Worm (Caenorhabditis elegans): ENCODE measurements around the gene Y49A3A.4.

Y49A3A.4 gene

DNA sequence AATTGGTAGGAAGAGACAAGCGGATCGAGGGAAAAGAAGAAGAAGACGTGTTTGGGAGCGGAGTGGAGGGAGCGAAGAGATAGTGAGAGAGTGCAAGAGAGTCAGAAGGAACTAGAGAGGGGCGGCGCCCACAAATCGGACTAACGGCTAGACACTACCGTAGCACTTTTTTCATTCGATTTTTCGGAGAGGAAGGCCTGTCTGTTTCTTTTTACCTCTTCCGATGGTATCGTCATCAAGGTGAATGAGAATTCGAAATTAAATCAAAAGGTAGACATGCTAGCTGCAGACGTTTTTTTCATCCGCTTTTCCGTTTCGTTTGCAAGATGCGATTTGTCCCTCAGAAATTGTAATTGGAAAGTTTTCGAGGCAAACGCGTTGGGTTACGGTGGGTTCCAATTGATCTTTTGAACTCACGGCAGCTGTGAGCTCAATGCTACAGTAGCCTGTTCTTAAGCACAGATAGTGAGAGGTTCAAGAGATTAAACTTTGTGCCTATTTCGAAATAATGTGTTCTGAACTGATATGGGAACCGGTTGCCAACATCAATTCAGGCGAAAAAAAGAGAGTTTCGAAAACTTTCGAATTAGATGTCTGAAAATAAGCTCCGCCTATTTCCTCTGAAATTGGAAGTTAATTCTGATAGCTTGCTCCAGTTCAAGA is 6.0 kb upstream of the Y49A3A.4 start:
- TF ChIP-seq ceh-90 (tag; optimal IDR thresholded peaks at IDR 0.05): no peak
- TF ChIP-seq hpl-2 (GFP tag; optimal IDR thresholded peaks at IDR 0.05): no peak
- no peak for TF ChIP-seq ceh-88 (GFP tag; IDR thresholded peaks at IDR 0.05)

DNA sequence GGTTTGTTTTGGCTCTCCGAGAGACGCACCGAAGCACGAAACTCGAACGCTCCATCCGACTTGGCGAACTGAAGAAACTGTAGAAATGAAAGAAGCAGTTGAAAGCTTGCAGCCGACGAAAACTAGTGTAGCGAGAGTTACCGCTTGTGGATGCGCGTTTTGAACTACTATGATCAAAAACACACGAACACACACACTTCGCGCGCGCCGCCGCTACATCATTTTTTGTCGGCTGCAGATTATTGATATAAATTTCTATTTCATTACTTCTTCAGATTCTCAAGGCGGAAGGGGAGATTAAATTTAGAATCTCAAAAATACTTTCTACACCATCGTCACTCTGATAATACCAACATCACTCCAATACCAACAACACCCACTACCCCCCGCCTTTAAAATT is 3.3 kb upstream of the Y49A3A.4 start:
- TF ChIP-seq tbx-2 (tag; optimal IDR thresholded peaks at IDR 0.05) (no peak), fos-1 (tag; optimal IDR thresholded peaks at IDR 0.05) (no peak), nhr-76 (tag; optimal IDR thresholded peaks at IDR 0.05) (no peak), mdl-1 (tag; optimal IDR thresholded peaks at IDR 0.05) (no peak), vab-15 (tag; optimal IDR thresholded peaks at IDR 0.05) (no peak), swsn-7 (tag; optimal IDR thresholded peaks at IDR 0.05) (no peak), hlh-4 (tag; optimal IDR thresholded peaks at IDR 0.05) (no peak), nhr-47 (tag; optimal IDR thresholded peaks at IDR 0.05) (no peak), Y116A8C.19 (tag; optimal IDR thresholded peaks at IDR 0.05; ENCODE audit: borderline replicate concordance) (no peak), ceh-90 (tag; optimal IDR thresholded peaks at IDR 0.05) (no peak), lin-39 (tag; optimal IDR thresholded peaks at IDR 0.05) (no peak), isw-1 (GFP tag; IDR thresholded peaks at IDR 0.05) (no peak), snpc-4 (tag; optimal IDR thresholded peaks at IDR 0.05) (no peak), dsc-1 (tag; optimal IDR thresholded peaks at IDR 0.05) (no peak), nhr-28 (tag; optimal IDR thresholded peaks at IDR 0.05) (no peak), zag-1 (tag; optimal IDR thresholded peaks at IDR 0.05) (no peak), aha-1 (tag; optimal IDR thresholded peaks at IDR 0.05) (no peak), lsy-2 (tag; optimal IDR thresholded peaks at IDR 0.05) (no peak), hlh-17 (GFP tag; optimal IDR thresholded peaks at IDR 0.05; ENCODE audit: borderline replicate concordance) (no peak), egl-27 (tag; optimal IDR thresholded peaks at IDR 0.05) (no peak)

DNA sequence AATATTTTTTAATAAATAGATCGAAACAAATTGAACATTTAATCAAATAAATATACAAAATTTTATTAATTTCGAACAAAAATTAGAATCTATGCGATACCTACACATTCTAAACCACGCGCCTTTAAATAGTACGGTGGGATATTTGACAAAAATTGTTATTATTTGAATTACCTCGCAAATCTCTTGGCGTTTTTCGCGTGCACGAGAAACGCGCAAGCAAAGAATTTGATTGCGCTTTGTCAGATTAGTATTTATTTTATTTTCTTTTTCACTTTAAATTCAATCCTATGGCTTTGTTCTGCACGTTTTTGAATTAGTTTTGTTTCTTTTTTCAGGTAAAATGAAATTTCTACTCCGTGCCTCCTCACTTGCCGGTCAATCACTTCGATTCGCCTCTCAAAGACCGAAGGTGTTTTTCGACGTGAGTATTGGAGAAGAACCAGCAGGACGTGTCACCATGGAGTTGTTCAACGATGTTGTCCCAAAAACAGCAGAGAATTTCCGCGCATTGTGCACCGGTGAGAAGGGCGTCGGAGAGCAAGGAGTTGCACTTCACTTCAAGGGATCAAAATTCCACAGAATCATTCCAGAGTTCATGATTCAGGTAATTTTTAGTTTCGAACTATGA is 2.8 kb downstream of the Y49A3A.4 start, which contains the start of gene cyn-1:
TSS of gene cyn-1 (plus strand) at position 339 of the 631 bp plus-strand sequence.
- TF ChIP-seq fos-1 (tag; optimal IDR thresholded peaks at IDR 0.05) (peak; percentile 71), mdl-1 (tag; optimal IDR thresholded peaks at IDR 0.05) (peak in 1 of 2 experiments; percentile 63), ztf-11 (tag; optimal IDR thresholded peaks at IDR 0.05) (peak in 1 of 2 experiments; percentile 69), nhr-90 (tag; optimal IDR thresholded peaks at IDR 0.05; ENCODE audit: poor library complexity) (peak; percentile 88), nhr-19 (GFP tag; conservative IDR thresholded peaks at IDR 0.05) (peak; percentile 89), lir-3 (tag; optimal IDR thresholded peaks at IDR 0.05; ENCODE audit: poor library complexity) (peak; percentile 46), hlh-17 (GFP tag; optimal IDR thresholded peaks at IDR 0.05; ENCODE audit: borderline replicate concordance) (no peak), egl-13 (tag; optimal IDR thresholded peaks at IDR 0.05) (peak; percentile 76), hlh-4 (tag; optimal IDR thresholded peaks at IDR 0.05) (no peak), alr-1 (tag; optimal IDR thresholded peaks at IDR 0.05; ENCODE audit: borderline replicate concordance) (peak; percentile 8), zag-1 (tag; optimal IDR thresholded peaks at IDR 0.05) (no peak), ama-1 (optimal IDR thresholded peaks at IDR 0.05) (peak; percentile 66), mep-1 (tag; optimal IDR thresholded peaks at IDR 0.05) (peak; percentile 96), jun-1 (tag; optimal IDR thresholded peaks at IDR 0.05) (peak; percentile 70), ceh-90 (tag; optimal IDR thresholded peaks at IDR 0.05) (peak; percentile 29), nhr-28 (tag; optimal IDR thresholded peaks at IDR 0.05) (no peak), unc-130 (tag; optimal IDR thresholded peaks at IDR 0.05) (peak; percentile 83), pqm-1 (tag; optimal IDR thresholded peaks at IDR 0.05) (no peak), nhr-77 (tag; optimal IDR thresholded peaks at IDR 0.05) (peak; percentile 71), nhr-84 (tag; optimal IDR thresholded peaks at IDR 0.05) (no peak), efl-3 (GFP tag; optimal IDR thresholded peaks at IDR 0.05) (no peak), nhr-85 (tag) (peak; percentile 91), skn-1 (tag; optimal IDR thresholded peaks at IDR 0.05) (peak; percentile 89), nhr-76 (tag; optimal IDR thresholded peaks at IDR 0.05) (no peak), nhr-71 (tag; optimal IDR thresholded peaks at IDR 0.05) (peak; percentile 93), sup-37 (GFP tag; optimal IDR thresholded peaks at IDR 0.05) (peak; percentile 9), pax-3 (tag; optimal IDR thresholded peaks at IDR 0.05) (peak; percentile 85), ceh-63 (GFP tag; optimal IDR thresholded peaks at IDR 0.05) (no peak), fkh-8 (tag; optimal IDR thresholded peaks at IDR 0.05) (peak; percentile 63), nhr-11 (tag; optimal IDR thresholded peaks at IDR 0.05) (peak; percentile 52), xbp-1 (tag; optimal IDR thresholded peaks at IDR 0.05) (peak; percentile 90), ceh-8 (GFP tag; optimal IDR thresholded peaks at IDR 0.05) (peak; percentile 78), nhr-237 (tag; optimal IDR thresholded peaks at IDR 0.05) (peak; percentile 26), swsn-7 (tag; optimal IDR thresholded peaks at IDR 0.05) (peak; percentile 91)

All from whole organism, L1 larva.